Worm (Caenorhabditis elegans) whole organism, dauer: ENCODE data around the gene F23F1.4.

Source experiments
- unc-62 ChIP-seq: sonication (generic microtip); optimal IDR thresholded peaks from 2 replicates; lab custom pipeline; 2017; ENCODE audit warnings: missing biosample characterization, missing genetic modification reagents, missing genetic modification characterization

F23F1.4 gene

DNA sequence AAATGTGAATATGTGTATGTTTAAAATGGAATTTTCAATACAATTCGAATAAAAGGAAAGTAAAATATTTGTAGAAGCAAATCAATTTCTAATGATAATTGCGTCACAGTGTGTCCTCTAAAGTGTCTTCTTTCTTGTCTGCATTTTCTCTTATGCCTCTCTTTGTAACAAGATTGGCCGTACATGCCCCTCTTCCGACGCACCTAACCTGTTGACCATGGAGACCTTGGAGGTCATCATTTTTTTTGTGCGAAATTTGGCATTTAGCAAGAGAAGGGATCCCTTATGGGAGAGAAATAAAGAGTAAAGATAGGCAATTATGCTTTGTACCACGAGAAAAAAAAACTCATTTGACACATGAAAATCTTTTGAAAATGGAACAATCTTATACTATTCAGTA is at the start of gene F23F1.4:
TSS of gene F23F1.4 (minus strand) at position 141 of the 400 bp plus-strand sequence.
- no peak for TF ChIP-seq unc-62 (GFP tag; lab: Kevin White, UChicago)

DNA sequence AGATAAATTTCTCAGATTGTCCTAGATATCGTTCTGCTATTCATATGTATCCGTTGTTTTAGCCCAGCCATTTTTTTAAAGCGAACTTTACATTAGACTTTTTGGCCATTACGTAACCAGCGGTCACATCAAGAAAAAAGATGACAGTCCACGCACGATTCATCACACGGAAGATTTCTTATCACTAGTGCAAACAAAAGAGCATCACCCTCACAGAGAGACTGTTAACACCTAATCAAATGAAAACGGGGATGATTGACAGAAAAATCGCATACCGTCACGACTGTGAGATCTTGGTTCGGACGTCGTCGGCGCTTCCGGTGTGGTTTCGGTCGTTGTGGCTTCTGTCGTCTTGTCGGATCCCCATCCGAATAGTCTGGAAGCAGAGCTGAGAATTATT is 48.4 kb upstream of the F23F1.4 start:
- TF ChIP-seq unc-62 (GFP tag; lab: Kevin White, UChicago) = no peak

DNA sequence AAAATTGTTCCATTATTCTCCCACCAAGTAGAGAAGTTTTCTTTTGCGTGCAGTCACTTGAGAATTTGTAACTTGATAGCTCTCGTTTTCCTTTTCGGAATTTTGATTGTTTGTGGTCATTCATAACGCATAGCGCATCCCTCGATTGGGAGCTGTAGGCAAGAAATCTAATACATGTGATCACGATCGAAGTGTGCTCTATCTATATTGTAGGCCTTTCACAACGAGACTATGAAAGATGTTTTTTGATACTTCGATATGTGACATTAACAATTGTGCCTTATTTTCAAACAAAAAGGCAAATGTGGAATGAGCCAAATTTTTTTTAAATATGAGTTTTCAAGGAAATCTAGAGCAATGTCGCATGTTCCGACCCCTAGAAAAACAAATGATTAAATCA is 47.6 kb upstream of the F23F1.4 start:
- no peak for TF ChIP-seq unc-62 (GFP tag; lab: Kevin White, UChicago)

DNA sequence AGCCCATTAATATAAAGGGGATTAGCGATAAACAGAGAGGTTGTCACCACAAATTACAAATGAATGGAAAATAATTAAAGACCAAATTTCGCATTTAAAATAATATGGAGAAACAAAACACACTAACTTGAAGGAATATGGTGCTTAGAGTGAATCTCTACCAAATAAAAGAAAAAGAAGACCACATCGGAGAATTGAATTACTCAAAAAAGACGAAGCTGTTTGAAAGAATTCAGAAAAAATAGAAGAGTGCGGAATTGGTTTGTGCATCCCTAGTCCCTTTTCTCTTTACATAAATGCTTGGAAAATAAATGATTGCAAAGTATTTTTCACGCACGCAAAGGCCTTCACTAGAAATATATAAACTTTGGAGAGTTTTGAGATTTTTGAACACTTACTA is 45.7 kb upstream of the F23F1.4 start:
- no peak for TF ChIP-seq unc-62 (GFP tag; lab: Kevin White, UChicago)

DNA sequence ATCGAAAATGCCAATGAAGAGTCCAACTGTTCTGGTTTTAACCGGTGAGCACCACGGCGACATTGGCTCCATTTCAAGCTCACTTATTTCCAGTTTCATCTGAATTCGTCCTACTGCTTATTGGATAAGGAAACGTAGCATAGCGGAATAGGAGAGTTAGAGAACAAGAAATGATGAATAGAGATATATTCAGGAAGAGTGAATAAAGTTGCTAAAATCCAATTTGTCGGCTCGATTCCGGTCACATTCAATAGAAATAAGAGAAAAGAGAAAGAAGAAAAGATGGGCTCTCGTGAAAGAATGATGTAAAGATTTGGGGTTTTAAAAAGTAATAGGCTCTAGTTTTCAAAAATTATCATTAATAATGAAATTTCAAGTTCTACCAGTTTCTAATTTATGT is 45.1 kb upstream of the F23F1.4 start:
- no peak for TF ChIP-seq unc-62 (GFP tag; lab: Kevin White, UChicago)

DNA sequence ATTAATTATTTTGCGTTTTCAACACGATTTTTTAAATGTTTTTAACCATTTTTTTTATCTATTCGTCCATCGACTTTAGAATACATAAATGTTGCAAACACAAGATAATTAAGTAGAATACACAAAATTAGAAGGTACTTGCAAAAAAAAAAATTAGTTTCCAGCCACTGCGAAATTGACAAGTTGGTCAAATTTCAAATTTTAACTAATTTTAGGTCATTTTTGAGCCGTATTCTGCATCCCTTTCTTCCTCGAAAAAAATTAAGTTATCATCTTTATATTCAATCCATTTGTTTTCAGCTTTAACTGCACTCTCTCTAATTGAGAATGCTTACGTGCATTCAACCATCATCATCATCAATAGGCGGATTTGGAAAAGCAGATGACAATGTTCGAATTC is 41.1 kb upstream of the F23F1.4 start, which contains the start of gene egl-26:
TSS of gene egl-26 (plus strand) at position 301 of the 400 bp plus-strand sequence.
- TF ChIP-seq unc-62 (GFP tag; lab: Kevin White, UChicago) = no peak

DNA sequence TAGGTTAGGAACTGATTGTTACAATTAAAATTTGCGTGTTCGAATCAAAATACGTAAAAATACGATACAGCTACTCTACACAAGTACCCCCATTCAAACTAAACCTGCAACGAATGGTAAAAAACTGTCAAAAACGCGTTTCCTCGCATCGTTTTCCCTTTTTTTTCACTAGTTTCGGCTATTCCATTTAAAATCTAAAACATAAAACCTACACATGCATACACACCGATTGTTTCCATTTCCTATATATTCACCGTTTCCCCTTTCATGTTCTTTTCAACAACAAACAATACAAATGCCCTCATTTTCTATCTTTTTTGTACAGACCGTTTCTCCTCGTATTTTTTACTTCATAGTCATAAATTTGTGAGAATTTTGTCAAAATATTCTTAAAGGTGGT is 40.5 kb upstream of the F23F1.4 start:
- no peak for TF ChIP-seq unc-62 (GFP tag; lab: Kevin White, UChicago)

DNA sequence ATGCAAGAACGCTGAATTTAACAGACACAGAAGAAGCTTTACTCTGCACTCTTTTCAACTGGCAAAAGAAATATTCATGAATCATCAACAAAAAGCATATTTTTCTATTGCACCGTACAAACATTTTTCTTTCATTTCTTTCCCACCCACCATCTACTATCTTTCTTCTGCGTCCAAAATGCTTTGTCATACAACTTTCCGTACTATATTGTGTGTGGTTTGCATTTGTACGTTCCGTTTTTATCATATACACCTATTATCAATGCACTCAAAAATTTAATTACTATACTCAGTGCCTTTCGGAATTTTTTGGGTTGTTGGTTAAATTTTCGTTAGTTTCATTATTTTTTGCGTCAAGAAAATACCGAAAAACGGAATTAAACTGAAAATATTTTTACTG is 39.4 kb upstream of the F23F1.4 start:
- TF ChIP-seq unc-62 (GFP tag; lab: Kevin White, UChicago) = no peak

DNA sequence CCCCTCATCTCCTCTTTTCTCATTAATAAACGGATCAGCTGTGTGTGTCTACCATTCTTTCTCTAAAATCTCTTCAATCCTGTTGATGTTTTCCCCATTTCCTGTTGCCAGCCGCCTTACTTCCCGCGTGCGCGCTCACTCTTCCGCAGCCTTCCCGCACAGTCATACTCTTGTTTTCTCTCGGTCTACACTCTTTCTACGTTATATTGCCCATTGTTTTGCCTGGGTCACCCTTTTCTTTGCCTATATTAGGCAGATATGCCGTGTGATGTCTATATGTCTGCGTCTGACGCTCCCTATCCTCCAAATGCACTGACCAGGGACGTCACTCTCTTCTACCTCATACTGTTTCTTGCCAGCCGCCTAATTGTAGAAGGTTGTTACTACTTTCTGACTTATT is 38.1 kb upstream of the F23F1.4 start:
- no peak for TF ChIP-seq unc-62 (GFP tag; lab: Kevin White, UChicago)

DNA sequence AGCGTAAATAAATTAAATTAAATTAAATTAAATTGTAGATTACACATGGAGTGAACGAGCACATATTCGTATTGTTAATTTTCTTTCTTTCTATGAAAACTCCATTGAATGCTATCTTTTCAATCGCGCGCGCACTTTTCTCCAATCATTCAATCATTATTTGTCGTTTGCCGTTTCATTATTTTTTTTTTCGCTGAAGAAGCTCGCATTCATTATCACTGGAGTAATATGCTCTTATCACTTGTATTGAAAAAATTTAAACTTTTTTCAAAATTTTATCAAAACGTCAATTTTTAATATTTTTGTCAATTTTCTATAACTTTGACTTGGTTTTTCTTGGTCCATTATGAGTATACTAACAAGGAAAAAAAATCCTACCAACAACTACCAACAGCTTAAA is 37.3 kb upstream of the F23F1.4 start:
- TF ChIP-seq unc-62 (GFP tag; lab: Kevin White, UChicago) = no peak

DNA sequence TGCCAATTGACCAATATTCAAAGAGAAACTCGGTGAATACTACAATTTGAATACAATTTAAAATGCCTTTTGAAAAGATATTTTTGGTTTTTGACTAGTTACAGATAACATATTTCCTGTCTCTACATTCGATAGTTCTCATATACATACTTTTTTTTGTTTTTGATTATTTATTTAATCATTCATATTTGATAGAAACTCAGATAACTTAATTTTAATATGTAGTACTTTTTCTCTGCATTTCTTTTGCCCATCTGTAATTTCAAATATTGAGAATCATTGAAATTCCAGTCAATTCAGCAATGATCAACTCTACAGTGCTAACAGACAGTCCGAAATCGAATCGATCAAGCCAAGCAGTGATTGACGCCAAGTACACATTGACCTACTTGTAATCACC is 32.8 kb upstream of the F23F1.4 start, which contains the start of gene C23H3.2:
TSS of gene C23H3.2 (plus strand) at position 301 of the 400 bp plus-strand sequence.
- TF ChIP-seq unc-62 (GFP tag; lab: Kevin White, UChicago) = no peak

DNA sequence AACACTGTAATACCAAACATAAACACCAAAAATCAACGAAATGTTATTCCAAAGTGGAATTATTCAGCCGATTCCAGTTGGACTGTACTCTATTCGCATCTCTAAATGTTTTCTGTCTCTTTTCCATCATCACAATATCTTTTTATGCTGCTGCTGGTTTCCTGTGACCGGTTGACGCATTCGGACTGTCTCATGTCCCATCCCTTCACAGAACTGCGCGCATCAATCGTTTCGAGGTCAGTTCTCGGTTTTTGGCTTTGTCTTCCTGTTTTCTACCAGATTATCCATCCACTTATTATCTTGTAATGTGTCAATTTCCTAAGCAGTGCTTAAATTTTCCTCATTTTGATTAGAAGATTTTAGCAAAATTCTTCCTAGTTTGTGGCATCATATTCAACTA is 31.8 kb upstream of the F23F1.4 start:
- no peak for TF ChIP-seq unc-62 (GFP tag; lab: Kevin White, UChicago)

DNA sequence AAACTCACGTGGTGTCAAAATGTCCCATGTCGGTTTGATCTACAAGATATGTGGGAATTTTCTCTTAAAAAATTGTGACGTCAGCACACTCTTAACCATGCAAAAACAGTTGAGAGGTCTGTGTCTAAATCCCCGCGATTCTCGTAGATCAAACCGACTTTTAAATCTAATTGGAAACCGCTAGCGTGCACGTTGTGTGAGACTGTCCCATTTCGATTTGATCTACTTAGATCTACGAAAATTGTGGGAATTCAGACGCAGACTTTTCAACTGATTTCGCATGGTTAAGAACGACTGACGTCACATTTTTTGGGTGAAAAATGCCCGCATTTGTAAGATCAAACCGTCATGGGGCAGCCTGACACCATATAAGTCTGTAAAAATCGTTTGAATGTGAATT is 29.6 kb upstream of the F23F1.4 start:
- no peak for TF ChIP-seq unc-62 (GFP tag; lab: Kevin White, UChicago)

DNA sequence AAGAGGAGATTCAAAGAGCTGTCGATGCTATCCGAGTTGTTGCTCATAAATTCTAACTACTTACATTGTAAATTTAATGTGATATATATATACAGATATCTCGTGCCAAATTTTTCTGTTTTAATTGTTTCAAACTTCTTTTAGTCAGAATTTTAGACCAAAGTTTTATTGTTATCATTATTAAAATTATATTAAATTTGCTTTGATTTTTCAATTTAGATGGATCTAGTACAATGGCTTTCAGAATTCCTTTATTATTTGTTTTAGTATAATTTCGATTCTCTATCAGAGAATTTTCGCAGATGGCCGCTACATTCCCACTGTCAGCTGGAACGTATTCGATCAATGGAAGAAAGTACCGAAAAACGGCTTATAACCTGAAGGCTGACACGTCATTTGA is 29.1 kb upstream of the F23F1.4 start, which contains the start of gene ascc-1:
TSS of gene ascc-1 (plus strand) at position 301 of the 400 bp plus-strand sequence.
- TF ChIP-seq unc-62 (GFP tag; lab: Kevin White, UChicago) = no peak

DNA sequence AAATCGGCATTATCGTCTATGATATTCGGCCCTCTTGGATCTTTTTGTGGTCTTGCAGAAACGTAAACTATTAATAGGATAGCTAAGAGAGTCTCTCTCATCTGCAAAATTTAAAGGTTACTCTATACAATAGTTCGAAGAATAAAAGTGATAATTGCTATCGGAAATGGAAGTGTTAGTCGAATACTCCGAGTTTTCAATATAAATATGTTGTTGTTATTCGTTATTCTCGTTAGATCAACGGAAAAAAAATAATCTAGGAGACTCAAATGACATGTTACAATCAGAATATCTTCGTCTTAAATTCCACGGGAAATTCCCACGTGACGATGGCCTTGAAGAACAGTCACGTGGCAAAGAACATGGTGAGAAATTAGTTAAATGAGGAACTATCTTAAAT is 27.0 kb upstream of the F23F1.4 start, which contains the start of gene tre-5:
TSS of gene tre-5 (minus strand) at position 101 of the 400 bp plus-strand sequence.
- TF ChIP-seq unc-62 (GFP tag; lab: Kevin White, UChicago) = no peak

DNA sequence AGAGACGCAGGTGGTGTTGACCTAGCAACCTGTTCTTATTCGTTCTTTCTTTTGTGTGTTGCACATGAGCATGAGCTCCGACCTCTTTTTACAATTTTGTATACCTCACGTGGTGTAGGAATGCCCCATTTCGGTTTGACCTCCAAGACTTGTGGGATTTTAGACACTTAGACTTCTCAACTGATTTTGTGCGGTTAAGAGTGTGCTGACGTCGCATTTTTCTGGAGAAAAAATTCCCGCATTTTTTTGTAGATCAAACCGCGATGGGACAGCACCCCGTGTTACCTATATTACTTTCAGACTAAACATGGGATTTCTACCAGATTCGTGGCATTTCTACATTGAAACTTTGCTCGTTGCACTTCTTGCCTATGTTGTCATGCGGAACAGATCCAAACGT is 23.1 kb upstream of the F23F1.4 start, which contains the start of gene sptl-1:
TSS of gene sptl-1 (plus strand) at position 301 of the 400 bp plus-strand sequence.
- no peak for TF ChIP-seq unc-62 (GFP tag; lab: Kevin White, UChicago)

DNA sequence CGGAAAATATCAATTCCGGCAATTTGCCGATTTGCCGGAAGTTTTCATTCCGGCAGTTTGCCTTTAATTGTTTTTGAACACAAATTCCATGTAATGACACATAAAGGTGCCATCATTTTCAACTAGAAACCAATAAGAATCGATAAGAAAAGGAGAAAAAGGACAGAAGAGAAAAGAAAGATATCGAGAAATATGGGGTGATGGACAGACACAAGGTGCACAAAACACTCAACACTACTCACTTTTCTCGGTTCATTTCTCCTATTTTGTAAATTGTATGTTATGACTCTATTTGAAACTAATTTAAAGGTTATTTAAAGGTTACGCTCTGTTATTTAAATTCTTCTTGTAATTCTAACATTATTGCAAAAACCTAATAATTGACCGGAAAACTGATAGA is 22.6 kb upstream of the F23F1.4 start:
- no peak for TF ChIP-seq unc-62 (GFP tag; lab: Kevin White, UChicago)

DNA sequence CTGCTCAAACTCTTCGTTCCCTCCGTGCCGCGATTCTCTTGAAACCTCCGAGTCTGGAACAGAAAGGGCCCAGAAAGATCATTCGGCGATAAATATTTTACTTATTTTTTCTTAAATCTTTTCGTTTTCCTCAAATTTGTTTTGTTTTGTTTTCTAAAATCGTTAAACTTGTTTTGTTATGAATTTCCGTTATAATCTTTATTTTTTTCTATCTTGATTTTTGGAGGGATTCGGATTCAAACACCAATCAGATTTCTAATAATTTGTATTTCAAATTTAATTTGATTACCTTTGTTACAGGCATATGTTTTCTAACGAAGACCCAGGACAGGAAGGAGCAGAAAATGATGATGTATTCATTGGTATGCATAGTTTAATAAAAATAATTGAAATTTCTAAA is 19.1 kb upstream of the F23F1.4 start, which contains the start of gene C23H3.5:
TSS of gene C23H3.5 (plus strand) at position 301 of the 400 bp plus-strand sequence.
- no peak for TF ChIP-seq unc-62 (GFP tag; lab: Kevin White, UChicago)
